Fruit fly (Drosophila melanogaster) whole organism, embryonic: ENCODE data around the gene Csk.
A peak's percentile ranks its signal among the peaks of the same experiment; 100 is the strongest.

Experiments
- Abd-B ChIP-seq: fragments of 200-800 bp; sonication (Bioruptor generic); optimal IDR thresholded peaks from 2 replicates; lab custom pipeline; 2018; ENCODE audit warnings: missing biosample characterization, mild to moderate bottlenecking, missing genetic modification characterization, moderate library complexity
- Ada2b ChIP-seq: fragments of 200-800 bp; sonication (Bioruptor generic); IDR thresholded peaks from 2 replicates; pipeline ENCODE4 v1.3.6; 2022; ENCODE audit warnings: missing biosample characterization, missing genetic modification characterization
- Adf1 ChIP-seq: fragments of 200-800 bp; sonication (Bioruptor generic); IDR thresholded peaks from 2 replicates; pipeline ENCODE4 v1.3.6; 2022; ENCODE audit warnings: missing biosample characterization, missing genetic modification characterization
- Awh ChIP-seq: fragments of 200-800 bp; sonication (Bioruptor generic); IDR thresholded peaks from 2 replicates; pipeline ENCODE4, ENCODE4 v1.3.6; 2022; ENCODE audit warnings: missing biosample characterization, missing genetic modification characterization
- Bdp1 ChIP-seq: fragments of 200-800 bp; sonication (Bioruptor generic); optimal IDR thresholded peaks from 3 replicates; lab custom pipeline; 2016; ENCODE audit warnings: missing biosample characterization, missing genetic modification characterization
- C15 ChIP-seq: fragments of 200-800 bp; sonication (Bioruptor generic); IDR thresholded peaks from 3 replicates; pipeline ENCODE4 v1.3.6; 2022; ENCODE audit warnings: missing biosample characterization, missing genetic modification characterization
- CG11085 ChIP-seq: fragments of 200-800 bp; sonication (Bioruptor generic); IDR thresholded peaks from 2 replicates; pipeline ENCODE4 v1.3.6; 2022; ENCODE audit warnings: missing biosample characterization, missing genetic modification characterization
- CG11398 ChIP-seq: fragments of 200-800 bp; sonication (Bioruptor generic); optimal IDR thresholded peaks from 2 replicates; lab custom pipeline; 2016; ENCODE audit warnings: missing biosample characterization, missing genetic modification characterization
- CG13894 ChIP-seq: fragments of 200-800 bp; sonication (Bioruptor generic); optimal IDR thresholded peaks from 3 replicates; lab custom pipeline; 2018; ENCODE audit warnings: missing biosample characterization, mild to moderate bottlenecking, missing genetic modification characterization, moderate library complexity
- CG14965 ChIP-seq: fragments of 200-800 bp; sonication (Bioruptor generic); optimal IDR thresholded peaks from 2 replicates; lab custom pipeline; 2016; ENCODE audit warnings: missing biosample characterization, missing genetic modification characterization, borderline replicate concordance
- CG17328 ChIP-seq: fragments of 200-800 bp; sonication (Bioruptor generic); IDR thresholded peaks from 2 replicates; pipeline ENCODE4 v1.3.6; 2022; ENCODE audit warnings: missing biosample characterization, missing genetic modification characterization
- CG1792 ChIP-seq: fragments of 200-800 bp; sonication (Bioruptor generic); optimal IDR thresholded peaks from 2 replicates; lab custom pipeline; 2016; ENCODE audit warnings: missing biosample characterization, missing genetic modification characterization
- CG18599 ChIP-seq: fragments of 200-800 bp; sonication (Bioruptor generic); optimal IDR thresholded peaks from 3 replicates; lab custom pipeline; 2017; ENCODE audit warnings: missing biosample characterization, missing genetic modification characterization, mild to moderate bottlenecking, moderate library complexity, missing genetic modification reagents
- CG2199 ChIP-seq: fragments of 200-800 bp; sonication (Bioruptor generic); IDR thresholded peaks from 3 replicates; pipeline ENCODE4 v1.3.6; 2022; ENCODE audit warnings: missing biosample characterization, missing genetic modification characterization
- CG2712 ChIP-seq: fragments of 200-800 bp; optimal IDR thresholded peaks from 3 replicates; lab custom pipeline; 2019; ENCODE audit warnings: missing biosample characterization, mild to moderate bottlenecking, missing genetic modification characterization, moderate library complexity
- CG2889 ChIP-seq: fragments of 200-800 bp; sonication (Bioruptor generic); IDR thresholded peaks from 3 replicates; pipeline ENCODE4 v1.3.6; 2022; ENCODE audit warnings: missing biosample characterization, missing genetic modification characterization
- CG30020 ChIP-seq: fragments of 200-800 bp; optimal IDR thresholded peaks from 2 replicates; lab custom pipeline; 2019; ENCODE audit warnings: missing biosample characterization, mild to moderate bottlenecking, missing genetic modification characterization, moderate library complexity
- CG3847 ChIP-seq: fragments of 200-800 bp; sonication (Bioruptor generic); IDR thresholded peaks from 2 replicates; pipeline ENCODE4 v1.3.6; 2022; ENCODE audit warnings: missing biosample characterization, missing genetic modification characterization
- CG4730 ChIP-seq: fragments of 200-800 bp; sonication (Bioruptor generic); IDR thresholded peaks from 2 replicates; pipeline ENCODE4 v1.3.6; 2022; ENCODE audit warnings: missing biosample characterization, missing genetic modification characterization
- CG6654 ChIP-seq: fragments of 200-800 bp; sonication (Bioruptor generic); optimal IDR thresholded peaks from 2 replicates; lab custom pipeline; 2017; ENCODE audit warnings: missing biosample characterization, mild to moderate bottlenecking, missing genetic modification characterization
- CG6765 ChIP-seq: fragments of 200-800 bp; sonication (Bioruptor generic); optimal IDR thresholded peaks from 3 replicates; lab custom pipeline; 2017; ENCODE audit warnings: missing biosample characterization, mild to moderate bottlenecking, missing genetic modification characterization
- CG6791 ChIP-seq: fragments of 200-800 bp; sonication (Bioruptor generic); IDR thresholded peaks from 3 replicates; pipeline ENCODE4 v1.3.6; 2022; ENCODE audit warnings: missing biosample characterization, missing genetic modification characterization; ENCODE audit not compliant: partially characterized antibody
- CG7357 ChIP-seq: fragments of 200-800 bp; sonication (Bioruptor generic); IDR thresholded peaks from 3 replicates; pipeline ENCODE4 v1.3.6; 2022; ENCODE audit warnings: missing biosample characterization, missing genetic modification characterization
- CG7372 ChIP-seq: fragments of 200-800 bp; sonication (Bioruptor generic); IDR thresholded peaks from 2 replicates; pipeline ENCODE4 v1.3.6; 2022; ENCODE audit warnings: missing biosample characterization, missing genetic modification characterization
- CG7556 ChIP-seq: fragments of 200-800 bp; sonication (Bioruptor generic); optimal IDR thresholded peaks from 2 replicates; lab custom pipeline; 2017; ENCODE audit warnings: missing biosample characterization, mild to moderate bottlenecking, missing genetic modification characterization
- CG7839 ChIP-seq: fragments of 200-800 bp; sonication (Bioruptor generic); optimal IDR thresholded peaks from 3 replicates; lab custom pipeline; 2018; ENCODE audit warnings: missing biosample characterization, mild to moderate bottlenecking, missing genetic modification characterization, moderate library complexity
- CG8388 ChIP-seq: fragments of 200-800 bp; sonication (Bioruptor generic); optimal IDR thresholded peaks from 2 replicates; lab custom pipeline; 2019; ENCODE audit warnings: missing biosample characterization, mild to moderate bottlenecking, missing genetic modification characterization, moderate library complexity
- CG8478 ChIP-seq: fragments of >200 bp; optimal IDR thresholded peaks from 2 replicates; lab custom pipeline; 2018
- CG9609 ChIP-seq: fragments of 200-800 bp; sonication (Bioruptor generic); optimal IDR thresholded peaks from 3 replicates; lab custom pipeline; 2016; ENCODE audit warnings: missing biosample characterization, missing genetic modification characterization
- CG9817 ChIP-seq: fragments of 200-800 bp; sonication (Bioruptor generic); optimal IDR thresholded peaks from 2 replicates; lab custom pipeline; 2018; ENCODE audit warnings: missing biosample characterization, mild to moderate bottlenecking, missing genetic modification characterization, moderate library complexity
- Dip3 ChIP-seq: fragments of 200-800 bp; sonication (Bioruptor generic); optimal IDR thresholded peaks from 3 replicates; lab custom pipeline; 2016; ENCODE audit warnings: missing biosample characterization, missing genetic modification characterization
- HLHmδ ChIP-seq: fragments of 200-800 bp; sonication (Bioruptor generic); optimal IDR thresholded peaks from 2 replicates; lab custom pipeline; 2018; ENCODE audit warnings: missing biosample characterization, mild to moderate bottlenecking, missing genetic modification characterization, moderate library complexity
- Hmx ChIP-seq: fragments of 200-800 bp; sonication (Bioruptor generic); optimal IDR thresholded peaks from 2 replicates; lab custom pipeline; 2016; ENCODE audit warnings: missing biosample characterization, missing genetic modification characterization
- Lhr ChIP-seq: fragments of 200-800 bp; sonication (Bioruptor generic); optimal IDR thresholded peaks from 3 replicates; lab custom pipeline; 2017; ENCODE audit warnings: mild to moderate bottlenecking, missing biosample characterization, missing genetic modification reagents, missing genetic modification characterization
- NFAT ChIP-seq: fragments of 200-800 bp; sonication (Bioruptor generic); IDR thresholded peaks from 2 replicates; pipeline ENCODE4 v1.3.6; 2022; ENCODE audit warnings: missing biosample characterization, missing genetic modification characterization
- Sry-δ ChIP-seq: fragments of 200-800 bp; sonication (Bioruptor generic); optimal IDR thresholded peaks from 2 replicates; lab custom pipeline; 2016; ENCODE audit warnings: missing biosample characterization, missing genetic modification characterization
- amos ChIP-seq: fragments of 200-800 bp; sonication (Bioruptor generic); IDR thresholded peaks from 2 replicates; pipeline ENCODE4 v1.3.6; 2022; ENCODE audit warnings: missing biosample characterization, missing genetic modification characterization; ENCODE audit not compliant: partially characterized antibody
- az2 ChIP-seq: fragments of 200-800 bp; sonication (Bioruptor generic); optimal IDR thresholded peaks from 3 replicates; lab custom pipeline; 2016; ENCODE audit warnings: missing biosample characterization, missing genetic modification characterization
- corto ChIP-seq: fragments of 200-800 bp; sonication (Bioruptor generic); optimal IDR thresholded peaks from 2 replicates; lab custom pipeline; 2016; ENCODE audit warnings: missing biosample characterization, mild to moderate bottlenecking, missing genetic modification characterization, moderate library complexity
- crc ChIP-seq: fragments of 200-800 bp; sonication (Bioruptor generic); optimal IDR thresholded peaks from 2 replicates; lab custom pipeline; 2016; ENCODE audit warnings: missing biosample characterization, missing genetic modification characterization
- dmrt11E ChIP-seq: fragments of 200-800 bp; sonication (Bioruptor generic); optimal IDR thresholded peaks from 3 replicates; lab custom pipeline; 2018; ENCODE audit warnings: missing biosample characterization, mild to moderate bottlenecking, missing genetic modification characterization, moderate library complexity
- eve ChIP-seq, 2 experiments: fragments of >200 bp; optimal IDR thresholded peaks; 2 replicates each; lab custom pipeline; 2017; ENCODE audit warnings: missing biosample characterization in 2 of 2, missing genetic modification characterization in 2 of 2
- ftz-f1 ChIP-seq: fragments of 200-800 bp; sonication (Bioruptor generic); optimal IDR thresholded peaks from 2 replicates; lab custom pipeline; 2016; ENCODE audit warnings: missing biosample characterization, missing genetic modification characterization
- grau ChIP-seq: fragments of 200-800 bp; optimal IDR thresholded peaks from 3 replicates; lab custom pipeline; 2019; ENCODE audit warnings: missing biosample characterization, mild to moderate bottlenecking, missing genetic modification characterization, moderate library complexity
- gro ChIP-seq: fragments of 200-800 bp; sonication (Bioruptor generic); optimal IDR thresholded peaks from 2 replicates; lab custom pipeline; 2016; ENCODE audit warnings: missing biosample characterization, missing genetic modification characterization
- jigr1 ChIP-seq: fragments of 200-800 bp; sonication (Bioruptor generic); IDR thresholded peaks from 3 replicates; pipeline ENCODE4 v1.3.6; 2022; ENCODE audit warnings: missing biosample characterization, missing genetic modification characterization
- klu ChIP-seq: fragments of 200-800 bp; sonication (Bioruptor generic); IDR thresholded peaks from 2 replicates; pipeline ENCODE4 v1.3.6; 2022; ENCODE audit warnings: missing biosample characterization, missing genetic modification characterization
- lbe ChIP-seq: fragments of 200-800 bp; sonication (Bioruptor generic); optimal IDR thresholded peaks from 2 replicates; lab custom pipeline; 2016; ENCODE audit warnings: missing biosample characterization, mild to moderate bottlenecking, missing genetic modification characterization
- nom ChIP-seq: fragments of 200-800 bp; sonication (Bioruptor generic); optimal IDR thresholded peaks from 2 replicates; lab custom pipeline; 2017; ENCODE audit warnings: missing biosample characterization, missing genetic modification characterization, mild to moderate bottlenecking, moderate library complexity, missing genetic modification reagents
- ranshi ChIP-seq: fragments of 200-800 bp; sonication (Bioruptor generic); IDR thresholded peaks from 2 replicates; pipeline ENCODE4 v1.3.6; 2022; ENCODE audit warnings: missing biosample characterization, missing genetic modification characterization
- sim ChIP-seq: fragments of 200-800 bp; sonication (Bioruptor generic); IDR thresholded peaks from 2 replicates; pipeline ENCODE4 v1.3.6; 2022; ENCODE audit warnings: missing biosample characterization, missing genetic modification characterization

Gene Csk

DNA sequence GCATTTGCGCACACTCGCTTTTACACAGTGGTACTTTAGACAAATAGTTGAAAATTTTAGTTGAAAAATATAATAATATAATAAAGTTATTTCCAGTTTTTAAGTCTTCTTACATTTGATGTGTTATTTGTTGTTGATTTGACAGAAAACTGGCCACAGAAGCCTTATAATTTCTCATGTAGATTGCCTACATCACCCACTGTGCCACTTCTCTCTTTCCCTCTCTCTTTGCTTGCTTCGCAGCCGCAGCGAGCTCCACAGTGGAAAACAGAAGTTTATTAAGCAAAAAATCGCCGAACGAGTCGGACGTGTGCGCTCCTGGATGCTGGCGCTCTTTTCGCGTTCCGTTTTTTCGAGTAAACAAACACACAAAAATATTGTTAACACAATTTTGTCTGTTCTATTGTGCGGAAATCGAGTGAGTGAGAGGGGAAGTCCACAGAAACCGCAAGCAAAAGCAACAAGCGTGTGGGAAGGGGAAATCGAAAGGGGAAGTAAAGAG lies 5.4 kb upstream of the Csk start, which contains the start of gene CG42327 (continued):
- TF ChIP-seq CG7372 (GFP tag; lab: Robert Waterston, UW), result peak; percentile 86
- TF ChIP-seq Lhr (GFP tag; lab: Kevin White, UChicago), result peak; percentile 81
- peak; percentile 85 for TF ChIP-seq CG6765 (GFP tag; lab: Kevin White, UChicago)
- peak; percentile 91 for TF ChIP-seq ranshi (GFP tag; lab: Robert Waterston, UW)
- TF ChIP-seq CG2712 (tag; lab: Kevin White, UChicago), result peak; percentile 98
- TF ChIP-seq CG4730 (GFP tag; lab: Robert Waterston, UW), result peak; percentile 93
- peak; percentile 48; the same call in 1 of the 3 replicates for TF ChIP-seq CG6791 (GFP tag; lab: Robert Waterston, UW)
- TF ChIP-seq C15, result peak; percentile 86; the same call in 2 of the 3 replicates
- peak; percentile 4 for TF ChIP-seq ftz-f1
- TF ChIP-seq CG13894 (tag; lab: Kevin White, UChicago), result peak; percentile 65
- TF ChIP-seq nom (GFP tag; lab: Kevin White, UChicago), result peak; percentile 84
- peak; percentile 20 for TF ChIP-seq CG14965 (GFP tag; lab: Kevin White, UChicago)
- TF ChIP-seq eve (GFP tag; optimal IDR thresholded peaks at IDR 0.05; lab: Kevin White, UChicago), result peak in 1 of 2 experiments; percentile 80
- peak; percentile 74; the same call in 2 of the 3 replicates for TF ChIP-seq jigr1
- peak; percentile 32; the same call in 1 of the 2 replicates for TF ChIP-seq amos (GFP tag; lab: Robert Waterston, UW)
- peak; percentile 77 for TF ChIP-seq CG6654 (GFP tag; lab: Kevin White, UChicago)
- TF ChIP-seq CG17328 (GFP tag; lab: Robert Waterston, UW), result peak; percentile 98
- TF ChIP-seq CG2199 (GFP tag; lab: Robert Waterston, UW), result peak; percentile 84
- TF ChIP-seq Awh, result peak; percentile 97
- TF ChIP-seq Sry-δ (GFP tag; lab: Kevin White, UChicago), result peak; percentile 1
- peak; percentile 88 for TF ChIP-seq CG2889 (GFP tag; lab: Robert Waterston, UW)
- TF ChIP-seq CG18599 (GFP tag; lab: Kevin White, UChicago), result peak; percentile 95
- TF ChIP-seq CG8478 (lab: Kevin White, UChicago), result no peak
- TF ChIP-seq CG11398 (GFP tag; lab: Kevin White, UChicago), result peak; percentile 16
- peak; percentile 48 for TF ChIP-seq Dip3 (GFP tag; lab: Kevin White, UChicago)
- TF ChIP-seq CG3847 (GFP tag; lab: Robert Waterston, UW), result peak; percentile 87
- TF ChIP-seq NFAT (GFP tag; lab: Robert Waterston, UW), result peak; percentile 72
- TF ChIP-seq Adf1, result peak; percentile 68
- TF ChIP-seq sim (GFP tag; lab: Robert Waterston, UW), result peak; percentile 94
- TF ChIP-seq CG11085 (GFP tag; lab: Robert Waterston, UW), result peak; percentile 69
- TF ChIP-seq corto, result peak; percentile 92
- no peak for TF ChIP-seq HLHmδ (GFP tag; lab: Kevin White, UChicago)
- peak; percentile 86 for TF ChIP-seq Abd-B (GFP tag; lab: Kevin White, UChicago)
- TF ChIP-seq Bdp1 (GFP tag; lab: Kevin White, UChicago), result peak; percentile 83
- TF ChIP-seq klu (GFP tag; lab: Robert Waterston, UW), result peak; percentile 81
- peak; percentile 91 for TF ChIP-seq grau
- peak; percentile 79 for TF ChIP-seq CG9609 (GFP tag; lab: Kevin White, UChicago)
- peak; percentile 92 for TF ChIP-seq dmrt11E (tag; lab: Kevin White, UChicago)
- TF ChIP-seq az2 (GFP tag; lab: Kevin White, UChicago), result peak; percentile 96
- peak; percentile 93 for TF ChIP-seq lbe (GFP tag; lab: Kevin White, UChicago)
- TF ChIP-seq CG7839 (tag; lab: Kevin White, UChicago), result peak; percentile 93
- peak; percentile 8 for TF ChIP-seq Hmx (GFP tag; lab: Kevin White, UChicago)
- peak; percentile 57 for TF ChIP-seq crc (GFP tag; lab: Kevin White, UChicago)
- TF ChIP-seq Ada2b (GFP tag; lab: Robert Waterston, UW), result peak; percentile 95
- peak; percentile 97 for TF ChIP-seq CG8388 (GFP tag; lab: Kevin White, UChicago)
- peak; percentile 69 for TF ChIP-seq CG30020 (tag; lab: Kevin White, UChicago)
- TF ChIP-seq CG7556 (GFP tag; lab: Kevin White, UChicago), result peak; percentile 95
- TF ChIP-seq CG9817 (tag; lab: Kevin White, UChicago), result peak; percentile 59
- peak; percentile 65 for TF ChIP-seq CG1792 (GFP tag; lab: Kevin White, UChicago)
- peak; percentile 77; the same call in 2 of the 3 replicates for TF ChIP-seq CG7357 (GFP tag; lab: Robert Waterston, UW)
- peak; percentile 69 for TF ChIP-seq gro (GFP tag; lab: Kevin White, UChicago)
